Worm (Caenorhabditis elegans): ENCODE measurements around the gene K07D4.4.

K07D4.4 gene

ce11 chrII:4032293-4032692 lies at the start of gene K07D4.4:
K07D4.4 (minus strand) TSS chrII:4032393.
- no peak for TF ChIP-seq elt-2 (tag; optimal IDR thresholded peaks at IDR 0.05)
- no peak for TF ChIP-seq nhr-232 (tag; optimal IDR thresholded peaks at IDR 0.05)
- TF ChIP-seq pha-4 (tag; optimal IDR thresholded peaks at IDR 0.05) = no peak

ce11 chrII:4081891-4082290 lies 49.7 kb upstream of the K07D4.4 start:
- TF ChIP-seq T23F11.4 (GFP tag; optimal IDR thresholded peaks at IDR 0.05) = no peak
- TF ChIP-seq dve-1 (tag; optimal IDR thresholded peaks at IDR 0.05) = peak; percentile 65

ce11 chrII:4081141-4081540 lies 48.9 kb upstream of the K07D4.4 start:
- TF ChIP-seq F13H6.1 (tag; optimal IDR thresholded peaks at IDR 0.05) (no peak), T23F11.4 (GFP tag; optimal IDR thresholded peaks at IDR 0.05) (no peak), fkh-6 (tag; optimal IDR thresholded peaks at IDR 0.05) (no peak), ceh-6 (GFP tag; optimal IDR thresholded peaks at IDR 0.05) (no peak), nfya-1 (tag; optimal IDR thresholded peaks at IDR 0.05) (no peak), sox-2 (GFP tag; IDR thresholded peaks at IDR 0.05) (no peak), ama-1 (optimal IDR thresholded peaks at IDR 0.05) (no peak), tbx-2 (tag; optimal IDR thresholded peaks at IDR 0.05) (no peak), pros-1 (tag; optimal IDR thresholded peaks at IDR 0.05) (no peak), hlh-15 (tag; optimal IDR thresholded peaks at IDR 0.05) (no peak), sox-4 (tag; optimal IDR thresholded peaks at IDR 0.05) (no peak), pat-9 (tag; optimal IDR thresholded peaks at IDR 0.05) (no peak), nhr-232 (tag; optimal IDR thresholded peaks at IDR 0.05) (no peak)

- TF ChIP-seq ceh-24 (tag; optimal IDR thresholded peaks at IDR 0.05) (no peak), nfya-1 (tag; optimal IDR thresholded peaks at IDR 0.05) (peak; percentile 91), pax-1 (tag; optimal IDR thresholded peaks at IDR 0.05) (no peak)
These were observed 42.5 kb upstream of the K07D4.4 start for ce11 chrII:4074710-4075109.

ce11 chrII:4071075-4071474 lies 38.9 kb upstream of the K07D4.4 start:
- TF ChIP-seq ceh-9 (tag; optimal IDR thresholded peaks at IDR 0.05) (no peak), elt-4 (tag; optimal IDR thresholded peaks at IDR 0.05) (no peak), ceh-22 (tag; optimal IDR thresholded peaks at IDR 0.05) (no peak), pat-9 (tag; optimal IDR thresholded peaks at IDR 0.05) (no peak), ceh-24 (tag; optimal IDR thresholded peaks at IDR 0.05) (no peak), hlh-13 (GFP tag; optimal IDR thresholded peaks at IDR 0.05) (no peak), ceh-31 (tag; optimal IDR thresholded peaks at IDR 0.05) (no peak), zip-5 (tag; optimal IDR thresholded peaks at IDR 0.05) (no peak), pha-4 (tag; optimal IDR thresholded peaks at IDR 0.05) (no peak), T23F11.4 (GFP tag; optimal IDR thresholded peaks at IDR 0.05) (no peak), fax-1 (tag; optimal IDR thresholded peaks at IDR 0.05) (no peak), pros-1 (tag; optimal IDR thresholded peaks at IDR 0.05) (no peak), nhr-11 (tag; optimal IDR thresholded peaks at IDR 0.05) (no peak), hlh-8 (tag; optimal IDR thresholded peaks at IDR 0.05) (no peak)

- TF ChIP-seq dve-1 (tag; optimal IDR thresholded peaks at IDR 0.05) (no peak), pha-4 (tag; optimal IDR thresholded peaks at IDR 0.05) (no peak), C38D4.7 (GFP tag; optimal IDR thresholded peaks at IDR 0.05) (no peak), hlh-13 (GFP tag; optimal IDR thresholded peaks at IDR 0.05) (no peak), ceh-34 (tag; optimal IDR thresholded peaks at IDR 0.05) (no peak), ref-2 (tag; optimal IDR thresholded peaks at IDR 0.05) (no peak), Y22D7AL.16 (tag; optimal IDR thresholded peaks at IDR 0.05) (no peak), nhr-232 (tag; optimal IDR thresholded peaks at IDR 0.05) (no peak)
These were observed 35.9 kb upstream of the K07D4.4 start for ce11 chrII:4068141-4068540.

- TF ChIP-seq ets-4 (tag; optimal IDR thresholded peaks at IDR 0.05) (no peak), hlh-30 (tag; optimal IDR thresholded peaks at IDR 0.05; ENCODE audit: insufficient read depth) (no peak), C08G9.2 (tag; optimal IDR thresholded peaks at IDR 0.05) (no peak), ceh-24 (tag; optimal IDR thresholded peaks at IDR 0.05) (no peak), ceh-2 (tag; optimal IDR thresholded peaks at IDR 0.05) (no peak), ceh-34 (tag; optimal IDR thresholded peaks at IDR 0.05) (no peak), pax-1 (tag; optimal IDR thresholded peaks at IDR 0.05) (no peak), ceh-22 (tag; optimal IDR thresholded peaks at IDR 0.05) (no peak), nhr-232 (tag; optimal IDR thresholded peaks at IDR 0.05) (no peak), zip-5 (tag; optimal IDR thresholded peaks at IDR 0.05) (no peak), nfya-1 (tag; optimal IDR thresholded peaks at IDR 0.05) (no peak), ceh-9 (tag; optimal IDR thresholded peaks at IDR 0.05) (no peak), hlh-15 (tag; optimal IDR thresholded peaks at IDR 0.05) (no peak), fkh-6 (tag; optimal IDR thresholded peaks at IDR 0.05) (no peak)
These were observed 35.1 kb upstream of the K07D4.4 start, which contains the start of gene W06A11.1 for ce11 chrII:4067258-4067657. W06A11.1 (plus strand) TSS chrII:4067558.

All from whole organism, late embryonic.